Fruit fly (Drosophila melanogaster) whole organism, adult: ENCODE measurements around the gene CG7409.

Source experiments
- CG11617 ChIP-seq: fragments of 200-800 bp; sonication (Bioruptor generic); optimal IDR thresholded peaks from 2 replicates; lab custom pipeline; 2017; ENCODE audit warnings: mild to moderate bottlenecking, missing biosample characterization, missing genetic modification reagents, missing genetic modification characterization
- CG12768 ChIP-seq: fragments of 200-800 bp; sonication (Bioruptor generic); optimal IDR thresholded peaks from 2 replicates; lab custom pipeline; 2017; ENCODE audit warnings: missing biosample characterization, missing genetic modification characterization, mild to moderate bottlenecking, moderate library complexity, missing genetic modification reagents
- CG14711 ChIP-seq: fragments of 200-800 bp; sonication (Bioruptor generic); optimal IDR thresholded peaks from 2 replicates; lab custom pipeline; 2018; ENCODE audit warnings: missing biosample characterization, mild to moderate bottlenecking, missing genetic modification characterization, moderate library complexity
- CG1620 ChIP-seq: fragments of 200-800 bp; sonication (Bioruptor generic); optimal IDR thresholded peaks from 2 replicates; lab custom pipeline; 2016; ENCODE audit warnings: missing biosample characterization, missing genetic modification characterization
- CG33017 ChIP-seq: fragments of 200-800 bp; sonication (Bioruptor generic); optimal IDR thresholded peaks from 2 replicates; lab custom pipeline; 2018; ENCODE audit warnings: missing biosample characterization, mild to moderate bottlenecking, missing genetic modification characterization, moderate library complexity
- CG5204 ChIP-seq: fragments of 200-800 bp; sonication (Bioruptor generic); optimal IDR thresholded peaks from 2 replicates; lab custom pipeline; 2016; ENCODE audit warnings: missing biosample characterization, missing genetic modification characterization
- CG7045 ChIP-seq: fragments of 200-800 bp; sonication (Bioruptor generic); optimal IDR thresholded peaks from 2 replicates; lab custom pipeline; 2017; ENCODE audit warnings: missing biosample characterization, mild to moderate bottlenecking, missing genetic modification characterization
- CG7101 ChIP-seq: fragments of 200-800 bp; sonication (Bioruptor generic); optimal IDR thresholded peaks from 2 replicates; lab custom pipeline; 2018; ENCODE audit warnings: missing biosample characterization, mild to moderate bottlenecking, missing genetic modification characterization, moderate library complexity
- Clk ChIP-seq: fragments of 200-800 bp; sonication (Bioruptor generic); optimal IDR thresholded peaks from 2 replicates; lab custom pipeline; 2017; ENCODE audit warnings: missing biosample characterization, missing genetic modification characterization
- Crg-1 ChIP-seq: fragments of 200-800 bp; sonication (Bioruptor generic); optimal IDR thresholded peaks from 2 replicates; lab custom pipeline; 2016; ENCODE audit warnings: missing biosample characterization, missing genetic modification characterization
- Hr96 ChIP-seq: fragments of 200-800 bp; sonication (Bioruptor generic); optimal IDR thresholded peaks from 2 replicates; lab custom pipeline; 2016; ENCODE audit warnings: missing biosample characterization, missing genetic modification characterization
- Mnt ChIP-seq: fragments of 200-800 bp; sonication (Bioruptor generic); optimal IDR thresholded peaks from 2 replicates; lab custom pipeline; 2016; ENCODE audit warnings: missing biosample characterization, mild to moderate bottlenecking, missing genetic modification characterization
- bab1 ChIP-seq: fragments of 200-800 bp; sonication (Bioruptor generic); optimal IDR thresholded peaks from 3 replicates; lab custom pipeline; 2019; ENCODE audit warnings: missing biosample characterization, mild to moderate bottlenecking, missing genetic modification characterization, moderate library complexity
- cic ChIP-seq: fragments of 200-800 bp; sonication (Bioruptor generic); optimal IDR thresholded peaks from 2 replicates; lab custom pipeline; 2017; ENCODE audit warnings: missing biosample characterization, mild to moderate bottlenecking, missing genetic modification characterization, moderate library complexity
- cnc ChIP-seq, 2 experiments: fragments of >200 bp; optimal IDR thresholded peaks; 2 replicates each; lab custom pipeline; 2017
- kay ChIP-seq: fragments of 200-800 bp; sonication (Bioruptor generic); peaks from one replicate; lab custom pipeline; 2016; ENCODE audit warnings: missing biosample characterization, missing genetic modification characterization, borderline replicate concordance
- ovo ChIP-seq: fragments of 200-800 bp; sonication (Bioruptor generic); optimal IDR thresholded peaks from 2 replicates; lab custom pipeline; 2016; ENCODE audit warnings: missing biosample characterization, missing genetic modification characterization
- pad ChIP-seq: fragments of 200-800 bp; sonication (Bioruptor generic); optimal IDR thresholded peaks from 3 replicates; lab custom pipeline; 2017; ENCODE audit warnings: missing biosample characterization, missing genetic modification characterization, mild to moderate bottlenecking, moderate library complexity, missing genetic modification reagents
- tj ChIP-seq: fragments of 200-800 bp; sonication (Bioruptor generic); optimal IDR thresholded peaks from 3 replicates; lab custom pipeline; 2017; ENCODE audit warnings: missing biosample characterization, mild to moderate bottlenecking, missing genetic modification characterization, moderate library complexity
- toe ChIP-seq: fragments of 200-800 bp; sonication (Bioruptor generic); optimal IDR thresholded peaks from 2 replicates; lab custom pipeline; 2016; ENCODE audit warnings: missing biosample characterization, missing genetic modification characterization

The CG7409 gene

DNA sequence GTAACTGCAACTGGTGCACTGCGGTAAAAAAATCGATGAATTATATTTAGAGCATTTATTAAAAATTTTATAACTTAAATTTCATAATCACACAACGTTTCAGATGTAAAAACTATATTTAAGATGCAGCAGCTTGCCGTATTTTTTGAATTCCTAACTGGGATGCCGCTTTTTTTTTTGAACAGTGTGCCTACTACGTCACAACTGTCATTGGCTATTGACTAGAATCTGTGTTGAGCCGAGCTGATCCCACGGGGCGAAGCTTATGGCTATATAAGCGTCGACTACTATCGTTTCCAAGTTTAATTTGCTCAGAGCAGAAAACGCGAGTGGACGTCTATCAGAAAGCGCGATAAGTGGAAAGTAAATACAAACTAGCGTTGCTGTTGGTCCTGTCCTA lies at the start of gene CG7409:
TSS of gene CG7409 (plus strand) at position 301 of the 400 bp plus-strand sequence.
- TF ChIP-seq pad (GFP tag; lab: Kevin White, UChicago): no peak
- TF ChIP-seq Crg-1 (GFP tag; lab: Kevin White, UChicago): no peak
- TF ChIP-seq ovo (GFP tag; lab: Kevin White, UChicago): no peak
- TF ChIP-seq CG7101: no peak
- peak; percentile 30 for TF ChIP-seq CG5204
- no peak for TF ChIP-seq CG1620 (GFP tag; lab: Kevin White, UChicago)
- no peak for TF ChIP-seq bab1 (GFP tag; lab: Kevin White, UChicago)
- TF ChIP-seq CG33017 (tag; lab: Kevin White, UChicago): peak; percentile 16
- TF ChIP-seq Clk: no peak
- TF ChIP-seq toe (GFP tag; lab: Kevin White, UChicago): no peak
- TF ChIP-seq CG11617: no peak
- TF ChIP-seq CG7045 (GFP tag; lab: Kevin White, UChicago): no peak

DNA sequence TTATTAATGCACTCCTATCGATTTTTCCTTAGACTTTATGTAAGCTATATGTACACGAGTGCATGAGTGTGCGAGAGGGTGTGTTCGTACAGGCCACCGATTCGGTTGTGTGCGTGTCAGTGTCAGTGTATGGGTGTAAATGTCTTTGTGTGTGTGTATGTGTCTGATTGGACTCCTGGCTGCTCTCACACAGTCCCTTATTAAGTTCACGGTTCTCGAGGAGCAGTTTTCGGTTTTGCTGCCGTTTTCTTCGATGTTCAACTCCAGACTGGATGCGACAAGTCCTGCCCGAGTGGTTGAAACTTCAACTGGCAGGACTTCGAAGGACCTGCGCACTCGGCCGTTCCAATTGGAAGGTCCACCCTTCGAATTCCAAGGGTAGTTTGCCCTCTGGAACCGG lies 40.8 kb upstream of the CG7409 start:
- TF ChIP-seq pad (GFP tag; lab: Kevin White, UChicago) (peak; percentile 12), CG7045 (GFP tag; lab: Kevin White, UChicago) (no peak)

DNA sequence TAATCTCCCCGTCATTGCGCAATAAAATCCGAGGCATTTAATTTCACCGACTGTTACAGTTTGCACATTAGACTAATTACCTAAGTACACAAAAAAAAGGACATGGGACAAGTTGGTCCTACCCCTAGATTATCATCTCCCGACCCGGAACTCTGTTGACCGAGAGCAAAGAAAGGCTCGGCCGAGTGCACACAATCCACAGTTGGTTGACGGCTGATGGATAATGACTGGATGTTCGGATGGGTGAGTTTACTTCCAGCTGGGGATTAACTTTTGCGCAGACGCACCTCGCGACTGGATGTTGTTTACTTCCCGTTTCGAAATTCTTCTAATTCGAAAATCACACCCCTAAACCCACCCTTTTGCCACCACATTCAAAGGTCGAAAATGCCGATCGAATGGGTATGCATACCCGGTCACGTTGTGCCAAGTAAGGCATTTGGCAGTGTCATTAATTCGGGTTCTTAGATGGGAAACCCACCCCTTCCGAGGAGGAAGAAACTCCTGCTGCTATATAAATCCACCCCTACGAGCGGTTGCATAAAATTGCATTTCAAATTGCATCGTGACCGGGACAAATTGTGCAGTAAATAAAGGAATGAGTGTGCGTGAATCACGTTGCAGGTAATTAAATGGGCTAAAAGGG lies 39.8 kb upstream of the CG7409 start:
- TF ChIP-seq kay (GFP tag; lab: Kevin White, UChicago) (no peak), Mnt (no peak), CG7045 (GFP tag; lab: Kevin White, UChicago) (no peak), tj (GFP tag; lab: Kevin White, UChicago) (no peak), Clk (no peak), CG11617 (no peak), ovo (GFP tag; lab: Kevin White, UChicago) (no peak)

DNA sequence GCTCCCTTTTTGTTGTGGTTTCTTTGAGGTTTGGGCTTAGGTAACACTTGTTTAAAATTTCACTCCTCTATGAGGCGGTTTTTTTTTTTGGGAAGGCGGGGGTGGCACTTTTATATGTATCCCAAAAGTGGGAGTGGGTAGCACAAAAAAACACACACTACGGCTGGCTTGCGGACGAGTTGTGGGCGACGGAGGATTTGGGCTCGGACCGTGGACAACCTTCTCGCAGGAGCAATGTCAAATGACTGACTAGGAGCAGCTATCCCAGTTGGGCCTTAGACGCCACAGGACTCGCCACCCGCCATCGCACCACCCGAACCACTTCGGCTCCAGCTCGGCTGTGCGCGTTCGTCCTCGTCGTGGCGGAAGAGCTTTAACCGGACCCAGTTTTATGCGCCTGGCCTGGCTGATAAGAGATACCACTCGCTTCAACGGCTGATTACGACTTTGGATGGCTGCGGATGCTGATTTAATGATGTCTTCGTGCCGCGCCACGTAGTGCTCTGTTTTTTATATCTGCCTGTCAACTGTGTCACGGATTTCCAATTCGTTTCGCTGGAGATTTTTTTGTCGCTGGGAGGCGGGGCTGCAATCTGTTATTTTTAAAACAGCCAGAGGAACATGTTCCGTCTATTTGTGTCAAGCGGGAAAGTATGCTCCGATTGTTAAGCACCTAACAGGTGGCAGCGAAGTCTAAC lies 36.2 kb upstream of the CG7409 start, which contains the start of gene Ank2:
TSS of gene Ank2 (minus strand) at position 533 of the 698 bp plus-strand sequence.
- TF ChIP-seq tj (GFP tag; lab: Kevin White, UChicago): no peak
- no peak for TF ChIP-seq Crg-1 (GFP tag; lab: Kevin White, UChicago)
- TF ChIP-seq Mnt: no peak
- no peak for TF ChIP-seq kay (GFP tag; lab: Kevin White, UChicago)
- TF ChIP-seq CG14711 (tag; lab: Kevin White, UChicago): no peak
- no peak for TF ChIP-seq ovo (GFP tag; lab: Kevin White, UChicago)
- TF ChIP-seq cnc (optimal IDR thresholded peaks at IDR 0.05; lab: Kevin White, UChicago): no peak
- TF ChIP-seq CG5204: no peak
- no peak for TF ChIP-seq Clk
- TF ChIP-seq bab1 (GFP tag; lab: Kevin White, UChicago): no peak
- TF ChIP-seq CG1620 (GFP tag; lab: Kevin White, UChicago): no peak
- no peak for TF ChIP-seq CG7045 (GFP tag; lab: Kevin White, UChicago)
- no peak for TF ChIP-seq CG12768 (GFP tag; lab: Kevin White, UChicago)
- no peak for TF ChIP-seq CG11617
- no peak for TF ChIP-seq CG33017 (tag; lab: Kevin White, UChicago)
- TF ChIP-seq cic (GFP tag; lab: Kevin White, UChicago): no peak

DNA sequence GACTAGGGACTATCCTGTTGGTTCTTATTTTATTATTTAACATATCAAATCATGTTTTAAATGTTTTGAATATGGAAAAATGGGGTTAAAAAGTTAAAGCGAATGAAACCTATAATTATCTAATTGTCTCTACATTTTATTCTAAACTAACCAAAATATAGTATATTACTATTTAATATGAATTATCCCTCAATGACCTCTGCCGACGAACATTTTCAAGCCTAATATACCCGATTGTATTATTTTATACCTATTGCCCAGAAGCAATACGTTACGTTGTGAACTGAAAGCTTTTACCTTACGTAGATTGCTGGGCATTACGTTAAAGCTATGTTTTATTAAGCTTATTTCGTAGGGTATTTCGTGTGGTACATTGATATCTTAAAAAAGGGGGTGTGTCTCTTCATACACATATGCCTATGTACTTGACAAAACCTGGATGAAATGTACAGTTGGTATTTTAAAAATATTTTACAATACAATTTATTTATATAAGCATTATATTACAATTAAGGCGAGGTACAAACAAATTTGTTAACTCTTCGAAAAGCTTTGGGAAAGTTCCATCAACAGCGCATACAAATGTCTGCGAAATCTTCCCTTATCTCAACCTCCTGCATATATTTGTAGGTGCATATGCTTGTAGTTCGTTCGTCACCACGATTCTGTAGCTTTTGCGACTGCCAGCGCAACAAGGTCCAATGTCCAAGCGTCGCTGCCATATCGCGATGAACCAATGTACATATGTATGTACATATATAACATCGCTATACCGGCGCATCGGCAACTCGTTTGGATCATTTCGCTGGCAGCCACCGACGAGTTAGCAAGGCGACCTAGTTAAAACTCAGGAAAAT lies 35.4 kb upstream of the CG7409 start, which contains the start of gene Mcad:
TSS of gene Mcad (plus strand) at position 790 of the 857 bp plus-strand sequence.
- TF ChIP-seq Mnt: peak; percentile 76
- TF ChIP-seq Clk: peak; percentile 74
- peak; percentile 93 for TF ChIP-seq CG7101
- peak; percentile 79 for TF ChIP-seq tj (GFP tag; lab: Kevin White, UChicago)
- TF ChIP-seq CG12768 (GFP tag; lab: Kevin White, UChicago): peak; percentile 96
- TF ChIP-seq cnc (optimal IDR thresholded peaks at IDR 0.05; lab: Kevin White, UChicago): no peak
- TF ChIP-seq Crg-1 (GFP tag; lab: Kevin White, UChicago): peak; percentile 44
- peak; percentile 80 for TF ChIP-seq toe (GFP tag; lab: Kevin White, UChicago)
- peak; percentile 88 for TF ChIP-seq CG7045 (GFP tag; lab: Kevin White, UChicago)
- peak; percentile 75 for TF ChIP-seq pad (GFP tag; lab: Kevin White, UChicago)
- TF ChIP-seq kay (GFP tag; lab: Kevin White, UChicago): peak; percentile 97
- peak; percentile 83 for TF ChIP-seq cic (GFP tag; lab: Kevin White, UChicago)
- TF ChIP-seq ovo (GFP tag; lab: Kevin White, UChicago): peak; percentile 28
- peak; percentile 94 for TF ChIP-seq CG33017 (tag; lab: Kevin White, UChicago)
- TF ChIP-seq CG11617: peak; percentile 91
- TF ChIP-seq CG5204: peak; percentile 65
- peak; percentile 95 for TF ChIP-seq bab1 (GFP tag; lab: Kevin White, UChicago)
- peak; percentile 83 for TF ChIP-seq CG14711 (tag; lab: Kevin White, UChicago)
- TF ChIP-seq CG1620 (GFP tag; lab: Kevin White, UChicago): peak; percentile 56
- TF ChIP-seq Hr96 (GFP tag; lab: Kevin White, UChicago): peak; percentile 45
